Fruit fly (Drosophila melanogaster): Measurements from ENCODE around the gene Pde1c.
A peak's percentile ranks its signal among the peaks of the same experiment; 100 is the strongest.

Pde1c gene

DNA sequence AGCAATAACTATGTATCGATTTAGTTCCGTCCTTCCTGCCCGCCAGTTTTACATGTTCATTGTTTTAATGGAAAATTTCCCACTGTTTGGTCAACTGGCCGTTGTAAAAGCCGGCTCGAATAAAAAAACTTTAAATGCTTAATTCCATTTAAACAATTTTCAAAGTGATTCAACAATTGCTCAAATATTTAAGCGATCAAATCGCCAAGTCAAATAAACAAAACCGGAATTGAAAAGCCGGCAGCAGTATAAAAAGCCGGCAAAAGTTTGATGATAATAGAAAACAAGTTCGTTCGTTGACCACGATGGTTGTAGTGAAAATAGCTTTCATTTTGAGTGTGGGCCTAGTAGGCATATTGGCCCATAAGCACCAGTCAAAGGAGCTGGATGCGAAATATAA, 81.4 kb downstream of the Pde1c start, which contains the start of gene Mal-B1:
TSS of gene Mal-B1 (plus strand) at position 301 of the 400 bp plus-strand sequence.
- TF ChIP-seq da (GFP tag; optimal IDR thresholded peaks at IDR 0.05): no peak
- no peak for TF ChIP-seq ac (GFP tag; optimal IDR thresholded peaks at IDR 0.05)
- no peak for TF ChIP-seq usp (GFP tag; optimal IDR thresholded peaks at IDR 0.05)
- TF ChIP-seq CG2129 (GFP tag; IDR thresholded peaks at IDR 0.05; ENCODE audit: partially characterized antibody): no peak
- no peak for TF ChIP-seq CG34376 (GFP tag; optimal IDR thresholded peaks at IDR 0.05)
- no peak for TF ChIP-seq CG30020 (tag; optimal IDR thresholded peaks at IDR 0.05)
- no peak for TF ChIP-seq CG11093 (GFP tag; IDR thresholded peaks at IDR 0.05)
- TF ChIP-seq Dek (tag; optimal IDR thresholded peaks at IDR 0.05): no peak

DNA sequence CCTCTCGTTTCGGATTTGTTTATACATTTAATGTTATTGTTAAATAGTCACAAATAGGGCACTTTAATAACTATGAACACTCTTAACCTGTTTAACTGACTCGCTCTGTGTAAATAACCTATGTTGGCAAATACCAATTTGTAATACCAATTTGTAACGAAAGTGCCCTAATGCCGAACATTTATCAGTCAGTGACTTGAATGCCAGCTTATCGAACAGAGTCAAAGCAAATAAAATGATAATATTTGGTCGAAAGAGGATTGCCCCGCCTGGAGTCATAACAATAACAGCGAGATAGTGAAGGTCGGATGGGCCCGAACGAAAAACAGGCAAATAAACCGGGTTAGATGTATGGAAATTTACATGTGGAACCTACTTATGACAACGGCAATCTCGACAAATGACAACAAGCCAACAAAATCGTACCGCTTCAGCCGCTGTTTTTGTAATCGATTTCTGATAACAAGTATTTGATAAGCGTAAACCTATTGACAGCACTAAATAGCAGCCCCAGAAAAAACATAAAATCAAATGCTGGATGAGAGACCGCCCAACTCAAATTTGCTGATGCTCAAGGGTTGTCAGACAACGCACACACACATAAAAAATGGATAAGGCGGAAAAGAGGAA, 83.1 kb downstream of the Pde1c start:
- TF ChIP-seq Asciz (GFP tag; optimal IDR thresholded peaks at IDR 0.05): peak; percentile 31
- TF ChIP-seq Hmr (GFP tag; optimal IDR thresholded peaks at IDR 0.05): peak; percentile 41
- TF ChIP-seq crol (GFP tag; IDR thresholded peaks at IDR 0.05): no peak
- TF ChIP-seq Meics (GFP tag; optimal IDR thresholded peaks at IDR 0.05): peak; percentile 87
- TF ChIP-seq CG12769 (tag; optimal IDR thresholded peaks at IDR 0.05): peak; percentile 43
- peak; percentile 29 for TF ChIP-seq CG13296 (GFP tag; optimal IDR thresholded peaks at IDR 0.05)
- peak; percentile 30; the same call in 1 of the 2 replicates for TF ChIP-seq Nf-YA (GFP tag; IDR thresholded peaks at IDR 0.05)
- no peak for TF ChIP-seq Optix (GFP tag; IDR thresholded peaks at IDR 0.05)
- TF ChIP-seq CG30020 (tag; optimal IDR thresholded peaks at IDR 0.05): no peak
- no peak for TF ChIP-seq salm (tag; optimal IDR thresholded peaks at IDR 0.05)
- TF ChIP-seq CG7987 (GFP tag; optimal IDR thresholded peaks at IDR 0.05): peak; percentile 33
- TF ChIP-seq schlank (tag; optimal IDR thresholded peaks at IDR 0.05): peak; percentile 7
- no peak for TF ChIP-seq CG10366 (GFP tag; IDR thresholded peaks at IDR 0.05)
- peak; percentile 48 for TF ChIP-seq lab (GFP tag; optimal IDR thresholded peaks at IDR 0.05)
- TF ChIP-seq jumu (GFP tag; optimal IDR thresholded peaks at IDR 0.05): no peak
- no peak for TF ChIP-seq CG2199 (GFP tag; IDR thresholded peaks at IDR 0.05)
- TF ChIP-seq CG2120 (GFP tag; optimal IDR thresholded peaks at IDR 0.05): peak; percentile 1
- no peak for TF ChIP-seq Abd-B (GFP tag; optimal IDR thresholded peaks at IDR 0.05)
- TF ChIP-seq cwo (GFP tag; optimal IDR thresholded peaks at IDR 0.05): no peak
- peak; percentile 1 for TF ChIP-seq MTF-1 (GFP tag; optimal IDR thresholded peaks at IDR 0.05; ENCODE audit: borderline replicate concordance)
- no peak for TF ChIP-seq ind (GFP tag; optimal IDR thresholded peaks at IDR 0.05)
- no peak for TF ChIP-seq fru (optimal IDR thresholded peaks at IDR 0.05)
- 0 out of 2 replicates have a peak, but pooled peaks have one; percentile 16 for TF ChIP-seq GATAe (GFP tag; conservative IDR thresholded peaks at IDR 0.05)
- no peak for TF ChIP-seq al (GFP tag; IDR thresholded peaks at IDR 0.05)
- TF ChIP-seq CG8290 (GFP tag; optimal IDR thresholded peaks at IDR 0.05): no peak
- peak in 1 of 2 experiments; percentile 60 for TF ChIP-seq CG8290 (tag; optimal IDR thresholded peaks at IDR 0.05)
- no peak for TF ChIP-seq CG13624 (GFP tag; optimal IDR thresholded peaks at IDR 0.05)
- TF ChIP-seq fu2 (GFP tag; optimal IDR thresholded peaks at IDR 0.05): no peak
- peak; percentile 13 for TF ChIP-seq abd-A (tag; optimal IDR thresholded peaks at IDR 0.05)
- TF ChIP-seq HmgZ (tag; optimal IDR thresholded peaks at IDR 0.05): no peak
- TF ChIP-seq Usf (GFP tag; optimal IDR thresholded peaks at IDR 0.05): no peak
- TF ChIP-seq wek (GFP tag; optimal IDR thresholded peaks at IDR 0.05): peak; percentile 37
- 0 out of 2 replicates have a peak, but pooled peaks have one; percentile 13 for TF ChIP-seq Ptx1 (GFP tag; IDR thresholded peaks at IDR 0.05)
- TF ChIP-seq CG18764 (GFP tag; optimal IDR thresholded peaks at IDR 0.05): no peak
- peak; percentile 9 for TF ChIP-seq CG17385 (GFP tag; optimal IDR thresholded peaks at IDR 0.05)
- TF ChIP-seq lov (optimal IDR thresholded peaks at IDR 0.05): no peak
- no peak for TF ChIP-seq lov (GFP tag; IDR thresholded peaks at IDR 0.05)
- TF ChIP-seq exex (tag; optimal IDR thresholded peaks at IDR 0.05): peak; percentile 76
- TF ChIP-seq CG11723 (GFP tag; optimal IDR thresholded peaks at IDR 0.05): no peak
- TF ChIP-seq CG3407 (GFP tag; optimal IDR thresholded peaks at IDR 0.05): no peak
- peak; percentile 29; the same call in 1 of the 2 replicates for TF ChIP-seq CG14014 (GFP tag; IDR thresholded peaks at IDR 0.05)
- TF ChIP-seq ATbp (GFP tag; optimal IDR thresholded peaks at IDR 0.05): peak; percentile 46
